Worm (Caenorhabditis elegans) whole organism, L1 larva: ENCODE results near the gene rpi-1.
A peak's percentile ranks its signal among the peaks of the same experiment; 100 is the strongest.

Experiments used
- blmp-1 ChIP-seq: fragments of 150-350 bp; optimal IDR thresholded peaks from 2 replicates; lab custom pipeline; 2014; ENCODE audit warnings: missing biosample characterization, missing genetic modification characterization
- ceh-82 ChIP-seq, 3 experiments: fragments of 150-350 bp in 1 of 3; sonication (generic microtip) in 2 of 3; optimal IDR thresholded peaks; 2 replicates each; lab custom pipeline; 2014 to 2017; ENCODE audit warnings: missing biosample characterization in 3 of 3, missing genetic modification characterization in 3 of 3
- ceh-90 ChIP-seq: sonication (generic microtip); optimal IDR thresholded peaks from 2 replicates; lab custom pipeline; 2016; ENCODE audit warnings: missing genetic modification characterization, missing compliant biosample characterization
- efl-1 ChIP-seq, 4 experiments: fragments of 150-350 bp; optimal IDR thresholded peaks in 3 of 4; peaks in 1 of 4; 1 replicate in 1 of 4; 2 replicates in 3 of 4; lab custom pipeline; 2014; ENCODE audit warnings: missing biosample characterization in 2 of 4, missing genetic modification characterization in 2 of 4, missing genetic modification reagents in 2 of 4
- efl-3 ChIP-seq: fragments of 200-800 bp; sonication (Bioruptor generic); optimal IDR thresholded peaks from 2 replicates; lab custom pipeline; 2018; ENCODE audit warnings: mild to moderate bottlenecking, missing genetic modification characterization, missing compliant biosample characterization
- fkh-10 ChIP-seq: sonication (generic microtip); optimal IDR thresholded peaks from 2 replicates; lab custom pipeline; 2017; ENCODE audit warnings: missing biosample characterization, missing genetic modification reagents, missing genetic modification characterization
- fkh-4 ChIP-seq: sonication (generic microtip); optimal IDR thresholded peaks from 2 replicates; lab custom pipeline; 2016; ENCODE audit warnings: missing compliant biosample characterization, missing genetic modification characterization, borderline replicate concordance
- isw-1 ChIP-seq: fragments of 200-800 bp; sonication (Bioruptor generic); IDR thresholded peaks from 2 replicates; pipeline ENCODE4 v1.3.6; 2022; ENCODE audit warnings: missing genetic modification characterization, missing compliant biosample characterization
- lin-13 ChIP-seq: fragments of 150-350 bp; optimal IDR thresholded peaks from 2 replicates; lab custom pipeline; 2014; ENCODE audit warnings: missing biosample characterization, missing genetic modification reagents, missing genetic modification characterization
- lin-14 ChIP-seq: fragments of 200-800 bp; sonication (Bioruptor generic); optimal IDR thresholded peaks from 2 replicates; lab custom pipeline; 2018; ENCODE audit warnings: mild to moderate bottlenecking, missing genetic modification characterization, moderate library complexity, missing compliant biosample characterization
- mep-1 ChIP-seq: fragments of 150-350 bp; optimal IDR thresholded peaks from 2 replicates; lab custom pipeline; 2014; ENCODE audit warnings: missing biosample characterization, missing genetic modification characterization
- nhr-12 ChIP-seq: sonication (generic microtip); optimal IDR thresholded peaks from 2 replicates; lab custom pipeline; 2017; ENCODE audit warnings: missing biosample characterization, missing genetic modification characterization
- nhr-19 ChIP-seq: fragments of 200-800 bp; sonication (Bioruptor generic); conservative IDR thresholded peaks from 2 replicates; pipeline ENCODE4 v1.3.6; 2022; ENCODE audit warnings: missing genetic modification characterization, missing compliant biosample characterization
- nhr-237 ChIP-seq: fragments of 150-350 bp; optimal IDR thresholded peaks from 2 replicates; lab custom pipeline; 2014; ENCODE audit warnings: missing biosample characterization, missing genetic modification characterization
- pag-3 ChIP-seq: sonication (generic microtip); optimal IDR thresholded peaks from 2 replicates; lab custom pipeline; 2017; ENCODE audit warnings: missing genetic modification characterization, mild to moderate bottlenecking, missing compliant biosample characterization, antibody characterized with exemption, borderline replicate concordance; ENCODE audit not compliant: insufficient read depth
- tbx-2 ChIP-seq: sonication (generic microtip); optimal IDR thresholded peaks from 2 replicates; lab custom pipeline; 2016; ENCODE audit warnings: missing genetic modification characterization, missing compliant biosample characterization
- zip-4 ChIP-seq: fragments of 200-800 bp; sonication (Bioruptor generic); optimal IDR thresholded peaks from 2 replicates; lab custom pipeline; 2018; ENCODE audit warnings: mild to moderate bottlenecking, missing genetic modification characterization, moderate library complexity, missing compliant biosample characterization
- ztf-11 ChIP-seq, 2 experiments: sonication (generic microtip); optimal IDR thresholded peaks; 2 replicates each; lab custom pipeline; 2016 to 2017; ENCODE audit warnings: missing genetic modification characterization in 2 of 2, missing biosample characterization in 1 of 2, missing compliant biosample characterization in 1 of 2

Gene rpi-1

DNA sequence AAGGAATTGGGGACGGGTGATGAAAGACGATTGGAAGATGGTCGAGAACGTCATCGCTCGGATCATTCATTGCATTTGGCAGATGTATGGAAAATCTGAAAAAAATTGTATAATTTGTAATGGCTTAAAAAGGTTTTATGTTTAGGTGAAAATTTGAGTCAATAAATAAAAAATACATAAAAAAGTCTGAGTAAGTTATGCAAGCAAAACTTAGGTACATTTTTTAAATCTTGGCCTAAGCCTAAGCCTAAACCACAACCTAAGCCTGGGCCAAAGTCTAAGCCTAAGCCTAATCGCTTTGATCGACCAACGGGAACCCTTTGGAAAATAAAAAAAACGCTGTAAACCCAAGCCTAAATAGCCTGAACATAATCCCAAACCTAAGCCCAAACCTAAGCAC lies 30.3 kb downstream of the rpi-1 start, which contains the start of gene hot-3:
TSS of gene hot-3 (minus strand) at position 101 of the 400 bp plus-strand sequence.
- TF ChIP-seq lin-13: no peak
- TF ChIP-seq ceh-82 (tag; optimal IDR thresholded peaks at IDR 0.05; lab: Kevin White, UChicago): no peak
- TF ChIP-seq ztf-11 (tag; optimal IDR thresholded peaks at IDR 0.05; lab: Kevin White, UChicago): no peak
- TF ChIP-seq efl-3 (GFP tag; lab: Kevin White, UChicago): no peak
- TF ChIP-seq isw-1 (GFP tag; lab: Robert Waterston, UW): no peak
- no peak for TF ChIP-seq tbx-2
- TF ChIP-seq pag-3 (tag; lab: Kevin White, UChicago): no peak
- no peak for TF ChIP-seq lin-14
- no peak for TF ChIP-seq fkh-4 (tag; lab: Kevin White, UChicago)
- no peak for TF ChIP-seq ceh-90 (tag; lab: Kevin White, UChicago)
- no peak for TF ChIP-seq nhr-19 (GFP tag; lab: Robert Waterston, UW)
- TF ChIP-seq, all 84 proteins: peak for 0

DNA sequence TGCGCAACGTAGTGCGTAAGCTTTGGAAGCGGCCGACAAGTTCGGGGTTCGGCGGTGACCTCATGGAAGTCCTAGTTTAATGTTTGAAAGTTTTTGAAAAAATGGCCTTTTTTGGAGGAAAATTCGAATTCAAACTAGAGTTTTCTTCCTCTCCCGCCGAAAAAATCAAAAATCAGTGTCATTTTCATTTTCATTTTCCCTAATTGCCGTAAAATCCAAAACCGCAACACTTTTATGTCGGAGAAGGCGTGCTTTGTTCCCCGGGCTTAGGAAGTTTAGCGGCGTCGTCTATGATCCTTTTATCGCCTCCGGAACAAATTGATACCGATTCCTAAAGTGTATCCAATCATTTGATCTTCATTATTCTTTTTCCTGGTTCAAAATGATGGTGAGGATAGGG lies 37.3 kb downstream of the rpi-1 start, which contains the start of gene mltn-5:
TSS of gene mltn-5 (plus strand) at position 301 of the 400 bp plus-strand sequence.
- TF ChIP-seq blmp-1 (tag; lab: Kevin White, UChicago) (peak; percentile 1), fkh-10 (GFP tag; lab: Kevin White, UChicago) (no peak)

DNA sequence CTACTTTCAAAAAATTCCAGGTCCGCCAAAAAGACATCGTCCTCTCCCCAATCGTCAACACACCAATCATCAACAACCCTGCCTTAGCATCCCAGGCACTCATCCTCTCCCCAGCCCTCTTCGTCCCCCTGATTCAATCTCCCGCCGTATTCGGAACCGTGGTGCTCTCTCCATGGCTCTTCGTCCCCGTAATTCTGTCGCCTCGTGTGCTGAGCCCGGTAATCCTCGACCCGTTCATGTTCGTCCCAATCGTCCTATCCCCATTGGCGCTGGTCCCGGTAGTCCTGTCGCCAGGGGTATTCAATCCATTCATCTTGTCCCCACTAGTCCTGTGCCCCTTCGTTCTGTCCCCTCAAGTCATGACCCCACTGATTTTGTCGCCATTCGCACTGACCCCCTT lies 43.1 kb downstream of the rpi-1 start:
- no peak for TF ChIP-seq nhr-237 (tag; lab: Kevin White, UChicago)
- TF ChIP-seq efl-1 (optimal IDR thresholded peaks at IDR 0.05; lab: Kevin White, UChicago): no peak
- peak in 1 of 2 experiments; percentile 84 for TF ChIP-seq efl-1 (GFP tag; optimal IDR thresholded peaks at IDR 0.05 in 1 of 2; lab: Kevin White, UChicago)
- TF ChIP-seq zip-4 (GFP tag; lab: Kevin White, UChicago): no peak
- TF ChIP-seq mep-1: no peak

DNA sequence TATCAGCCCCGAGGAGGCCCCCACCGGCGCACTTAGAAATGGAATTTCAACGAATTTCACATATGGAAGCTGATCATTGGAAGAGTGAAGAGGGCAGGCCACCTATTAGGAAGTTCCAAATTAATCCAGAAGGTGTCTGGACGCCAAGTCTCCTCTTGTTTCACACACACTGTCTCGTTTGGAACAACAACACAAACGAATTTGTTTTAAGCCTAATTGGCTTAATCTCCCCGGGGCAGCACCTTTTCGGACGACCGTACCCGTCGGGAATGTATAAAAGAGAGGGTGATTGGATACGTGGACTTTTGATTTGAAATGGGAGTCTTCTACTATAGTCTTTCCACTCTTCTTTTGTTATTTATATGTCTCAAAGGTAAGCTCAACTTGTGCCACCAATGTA lies 46.2 kb downstream of the rpi-1 start, which contains the start of gene mltn-3:
TSS of gene mltn-3 (plus strand) at position 301 of the 400 bp plus-strand sequence.
- TF ChIP-seq nhr-12 (tag; lab: Kevin White, UChicago): no peak
